Fruit fly (Drosophila melanogaster) whole organism, adult: ENCODE measurements around the gene Proc.

Experiments used
- CG12768 ChIP-seq: fragments of 200-800 bp; sonication (Bioruptor generic); optimal IDR thresholded peaks from 2 replicates; lab custom pipeline; 2017; ENCODE audit warnings: missing biosample characterization, missing genetic modification characterization, mild to moderate bottlenecking, moderate library complexity, missing genetic modification reagents
- CG33017 ChIP-seq: fragments of 200-800 bp; sonication (Bioruptor generic); optimal IDR thresholded peaks from 2 replicates; lab custom pipeline; 2018; ENCODE audit warnings: missing biosample characterization, mild to moderate bottlenecking, missing genetic modification characterization, moderate library complexity
- Crg-1 ChIP-seq: fragments of 200-800 bp; sonication (Bioruptor generic); optimal IDR thresholded peaks from 2 replicates; lab custom pipeline; 2016; ENCODE audit warnings: missing biosample characterization, missing genetic modification characterization
- Hr96 ChIP-seq: fragments of 200-800 bp; sonication (Bioruptor generic); optimal IDR thresholded peaks from 2 replicates; lab custom pipeline; 2016; ENCODE audit warnings: missing biosample characterization, missing genetic modification characterization

dm6 chr2L:7885952-7886351 is 14.7 kb upstream of the Proc start:
- no peak for TF ChIP-seq Hr96 (GFP tag; lab: Kevin White, UChicago)
- TF ChIP-seq Crg-1 = no peak
- no peak for TF ChIP-seq CG33017 (tag; lab: Kevin White, UChicago)
- TF ChIP-seq CG12768 (GFP tag; lab: Kevin White, UChicago) = no peak
